Worm (Caenorhabditis elegans) whole organism, L2 larva: ENCODE measurements around the gene irk-1.

Source experiments
- C34F6.9 ChIP-seq: fragments of 150-350 bp; optimal IDR thresholded peaks from 2 replicates; lab custom pipeline; 2014; ENCODE audit warnings: missing biosample characterization, missing genetic modification characterization
- F13H6.1 ChIP-seq: sonication (generic microtip); optimal IDR thresholded peaks from 2 replicates; lab custom pipeline; 2016; ENCODE audit warnings: missing genetic modification characterization, missing compliant biosample characterization
- R02D3.7 ChIP-seq: fragments of 150-350 bp; optimal IDR thresholded peaks from 2 replicates; lab custom pipeline; 2014; ENCODE audit warnings: missing biosample characterization, missing genetic modification characterization
- Y55F3AM.14 ChIP-seq: fragments of 200-800 bp; sonication (Bioruptor generic); optimal IDR thresholded peaks from 2 replicates; lab custom pipeline; 2018; ENCODE audit warnings: mild to moderate bottlenecking, missing genetic modification characterization, missing compliant biosample characterization
- alr-1 ChIP-seq: fragments of 150-350 bp; optimal IDR thresholded peaks from 2 replicates; lab custom pipeline; 2014; ENCODE audit warnings: missing biosample characterization, missing genetic modification characterization
- aly-2 ChIP-seq: fragments of 150-350 bp; optimal IDR thresholded peaks from 2 replicates; lab custom pipeline; 2014; ENCODE audit warnings: missing biosample characterization, missing genetic modification characterization
- ama-1 ChIP-seq: fragments of 150-350 bp; optimal IDR thresholded peaks from 2 replicates; lab custom pipeline; 2018; ENCODE audit warnings: inconsistent platforms
- blmp-1 ChIP-seq: sonication (generic microtip); optimal IDR thresholded peaks from 2 replicates; lab custom pipeline; 2017; ENCODE audit warnings: missing genetic modification characterization, mild to moderate bottlenecking, missing compliant biosample characterization, antibody characterized with exemption, moderate library complexity; ENCODE audit not compliant: insufficient read depth
- ceh-16 ChIP-seq: fragments of 150-350 bp; optimal IDR thresholded peaks from 2 replicates; lab custom pipeline; 2014; ENCODE audit warnings: missing biosample characterization, missing genetic modification characterization
- ceh-82 ChIP-seq: fragments of 150-350 bp; optimal IDR thresholded peaks from 2 replicates; lab custom pipeline; 2014; ENCODE audit warnings: missing biosample characterization, missing genetic modification characterization
- crh-2 ChIP-seq: sonication (generic microtip); optimal IDR thresholded peaks from 2 replicates; lab custom pipeline; 2017; ENCODE audit warnings: missing biosample characterization, missing genetic modification characterization
- dmd-4 ChIP-seq: sonication (generic microtip); optimal IDR thresholded peaks from 2 replicates; lab custom pipeline; 2017; ENCODE audit warnings: missing biosample characterization, missing genetic modification characterization
- egl-27 ChIP-seq: sonication (generic microtip); optimal IDR thresholded peaks from 3 replicates; lab custom pipeline; 2017; ENCODE audit warnings: missing biosample characterization, missing genetic modification reagents, missing genetic modification characterization
- elt-1 ChIP-seq: fragments of 150-350 bp; optimal IDR thresholded peaks from 2 replicates; lab custom pipeline; 2014; ENCODE audit warnings: missing biosample characterization, missing genetic modification characterization
- elt-3 ChIP-seq: sonication (generic microtip); optimal IDR thresholded peaks from 2 replicates; lab custom pipeline; 2017; ENCODE audit warnings: missing biosample characterization, missing genetic modification characterization
- fos-1 ChIP-seq: fragments of 150-350 bp; optimal IDR thresholded peaks from 2 replicates; lab custom pipeline; 2014; ENCODE audit warnings: missing biosample characterization, missing genetic modification characterization
- gmeb-1 ChIP-seq: fragments of 150-350 bp; optimal IDR thresholded peaks from 2 replicates; lab custom pipeline; 2014; ENCODE audit warnings: missing biosample characterization, missing genetic modification characterization
- lin-11 ChIP-seq: fragments of 150-350 bp; sonication (generic microtip); optimal IDR thresholded peaks from 2 replicates; lab custom pipeline; 2014; ENCODE audit warnings: missing biosample characterization, missing genetic modification characterization, inconsistent platforms, mixed read lengths
- lin-13 ChIP-seq: fragments of 150-350 bp; optimal IDR thresholded peaks from 2 replicates; lab custom pipeline; 2014; ENCODE audit warnings: missing biosample characterization, missing genetic modification reagents, missing genetic modification characterization
- lin-39 ChIP-seq: fragments of 150-350 bp; optimal IDR thresholded peaks from 2 replicates; lab custom pipeline; 2014; ENCODE audit warnings: missing biosample characterization, missing genetic modification reagents, missing genetic modification characterization
- lsy-2 ChIP-seq, 2 experiments: fragments of 150-350 bp in 1 of 2; sonication (generic microtip) in 1 of 2; optimal IDR thresholded peaks; 2 replicates each; lab custom pipeline; 2014 to 2017; ENCODE audit warnings: missing biosample characterization in 2 of 2, missing genetic modification characterization in 2 of 2
- mab-5 ChIP-seq: fragments of 150-350 bp; optimal IDR thresholded peaks from 2 replicates; lab custom pipeline; 2014; ENCODE audit warnings: missing biosample characterization, missing genetic modification characterization
- mbf-1 ChIP-seq: sonication (generic microtip); optimal IDR thresholded peaks from 2 replicates; lab custom pipeline; 2017; ENCODE audit warnings: missing biosample characterization, missing genetic modification characterization
- mdl-1 ChIP-seq, 2 experiments: fragments of 150-350 bp in 1 of 2; sonication (generic microtip) in 1 of 2; optimal IDR thresholded peaks; 2 replicates each; lab custom pipeline; 2017; ENCODE audit warnings: missing biosample characterization in 2 of 2, missing genetic modification characterization in 2 of 2
- nhr-10 ChIP-seq: sonication (generic microtip); optimal IDR thresholded peaks from 2 replicates; lab custom pipeline; 2017; ENCODE audit warnings: missing biosample characterization, missing genetic modification characterization
- nhr-11 ChIP-seq: fragments of 150-350 bp; optimal IDR thresholded peaks from 2 replicates; lab custom pipeline; 2014; ENCODE audit warnings: missing biosample characterization, missing genetic modification characterization
- nhr-12 ChIP-seq: fragments of 150-350 bp; optimal IDR thresholded peaks from 2 replicates; lab custom pipeline; 2014; ENCODE audit warnings: missing biosample characterization, missing genetic modification characterization
- nhr-129 ChIP-seq: fragments of 150-350 bp; optimal IDR thresholded peaks from 2 replicates; lab custom pipeline; 2014; ENCODE audit warnings: missing biosample characterization, missing genetic modification characterization
- nhr-21 ChIP-seq: fragments of 150-350 bp; optimal IDR thresholded peaks from 2 replicates; lab custom pipeline; 2014; ENCODE audit warnings: missing biosample characterization, missing genetic modification characterization
- nhr-23 ChIP-seq: fragments of 150-350 bp; optimal IDR thresholded peaks from 2 replicates; lab custom pipeline; 2014; ENCODE audit warnings: missing biosample characterization, missing genetic modification reagents, missing genetic modification characterization
- nhr-237 ChIP-seq: fragments of 150-350 bp; optimal IDR thresholded peaks from 2 replicates; lab custom pipeline; 2014; ENCODE audit warnings: missing biosample characterization, missing genetic modification characterization
- nhr-25 ChIP-seq: fragments of 150-350 bp; sonication (generic microtip); optimal IDR thresholded peaks from 3 replicates; lab custom pipeline; 2014; ENCODE audit warnings: missing biosample characterization, missing genetic modification characterization
- nhr-6 ChIP-seq: fragments of 150-350 bp; optimal IDR thresholded peaks from 2 replicates; lab custom pipeline; 2014; ENCODE audit warnings: missing biosample characterization, missing genetic modification characterization
- peb-1 ChIP-seq: fragments of 150-350 bp; optimal IDR thresholded peaks from 2 replicates; lab custom pipeline; 2014; ENCODE audit warnings: missing biosample characterization, missing genetic modification characterization
- sem-4 ChIP-seq: fragments of 150-350 bp; optimal IDR thresholded peaks from 2 replicates; lab custom pipeline; 2014; ENCODE audit warnings: missing biosample characterization, missing genetic modification reagents, missing genetic modification characterization
- sma-3 ChIP-seq: sonication (generic microtip); optimal IDR thresholded peaks from 2 replicates; lab custom pipeline; 2016; ENCODE audit warnings: missing genetic modification reagents, missing genetic modification characterization, missing compliant biosample characterization
- sma-9 ChIP-seq, 2 experiments: fragments of 150-350 bp in 1 of 2; sonication (generic microtip) in 1 of 2; optimal IDR thresholded peaks; 2 replicates each; lab custom pipeline; 2014 to 2016; ENCODE audit warnings: missing genetic modification characterization in 2 of 2, mild to moderate bottlenecking in 1 of 2, missing biosample characterization in 1 of 2, missing compliant biosample characterization in 1 of 2, missing genetic modification reagents in 1 of 2, moderate library complexity in 1 of 2
- snpc-4 ChIP-seq: fragments of 150-350 bp; optimal IDR thresholded peaks from 2 replicates; lab custom pipeline; 2014; ENCODE audit warnings: missing biosample characterization, missing genetic modification characterization
- unc-39 ChIP-seq: fragments of 150-350 bp; optimal IDR thresholded peaks from 2 replicates; lab custom pipeline; 2014; ENCODE audit warnings: missing biosample characterization, missing genetic modification characterization
- unc-55 ChIP-seq: fragments of 150-350 bp; sonication (generic microtip); optimal IDR thresholded peaks from 3 replicates; lab custom pipeline; 2014; ENCODE audit warnings: missing biosample characterization, missing genetic modification reagents, missing genetic modification characterization
- zag-1 ChIP-seq: fragments of 150-350 bp; optimal IDR thresholded peaks from 2 replicates; lab custom pipeline; 2014; ENCODE audit warnings: missing biosample characterization, missing genetic modification characterization
- ztf-11 ChIP-seq: sonication (generic microtip); optimal IDR thresholded peaks from 2 replicates; lab custom pipeline; 2017; ENCODE audit warnings: missing biosample characterization, missing genetic modification characterization
- ztf-4 ChIP-seq: fragments of 150-350 bp; optimal IDR thresholded peaks from 2 replicates; lab custom pipeline; 2014; ENCODE audit warnings: missing biosample characterization, missing genetic modification characterization

The irk-1 gene

ce11 chrX:6738535-6738934 is 39.4 kb downstream of the irk-1 start:
- no peak for TF ChIP-seq elt-3 (tag; lab: Kevin White, UChicago)
- TF ChIP-seq blmp-1 (tag; lab: Kevin White, UChicago): peak; percentile 52

ce11 chrX:6737329-6738008 is 40.4 kb downstream of the irk-1 start:
- TF ChIP-seq R02D3.7 (tag; lab: Kevin White, UChicago) (no peak), nhr-21 (tag; lab: Kevin White, UChicago) (peak; percentile 99), zag-1 (tag; lab: Kevin White, UChicago) (peak; percentile 29), ceh-16 (tag; lab: Kevin White, UChicago) (peak; percentile 93), nhr-129 (tag; lab: Kevin White, UChicago) (peak; percentile 88), unc-55 (peak; percentile 38), dmd-4 (tag; lab: Kevin White, UChicago) (no peak), ztf-11 (tag; lab: Kevin White, UChicago) (no peak), blmp-1 (tag; lab: Kevin White, UChicago) (peak; percentile 89), sma-3 (GFP tag; lab: Kevin White, UChicago) (peak; percentile 99), nhr-10 (tag; lab: Kevin White, UChicago) (no peak), mab-5 (peak; percentile 30), nhr-6 (tag; lab: Kevin White, UChicago) (peak; percentile 68), nhr-237 (tag; lab: Kevin White, UChicago) (no peak), F13H6.1 (peak; percentile 98), mdl-1 (tag; optimal IDR thresholded peaks at IDR 0.05; lab: Kevin White, UChicago) (peak; percentile 100), snpc-4 (peak; percentile 57), Y55F3AM.14 (GFP tag; lab: Kevin White, UChicago) (peak; percentile 93), aly-2 (no peak), crh-2 (tag; lab: Kevin White, UChicago) (peak; percentile 94), C34F6.9 (tag; lab: Kevin White, UChicago) (peak; percentile 80), lsy-2 (tag; optimal IDR thresholded peaks at IDR 0.05; lab: Kevin White, UChicago) (peak; percentile 12 to 73), lin-13 (GFP tag; lab: Kevin White, UChicago) (peak; percentile 25), lin-11 (peak; percentile 78), sem-4 (tag; lab: Kevin White, UChicago) (peak; percentile 95), egl-27 (tag; lab: Kevin White, UChicago) (peak; percentile 96), mbf-1 (tag; lab: Kevin White, UChicago) (no peak), gmeb-1 (tag; lab: Kevin White, UChicago) (peak; percentile 62), sma-9 (GFP tag; optimal IDR thresholded peaks at IDR 0.05; lab: Kevin White, UChicago) (peak; percentile 100), sma-9 (tag; optimal IDR thresholded peaks at IDR 0.05; lab: Kevin White, UChicago) (peak; percentile 80), fos-1 (peak; percentile 79), nhr-25 (peak; percentile 96), ztf-4 (tag; lab: Kevin White, UChicago) (peak; percentile 58), nhr-12 (tag; lab: Kevin White, UChicago) (no peak)
- TF ChIP-seq, all 48 proteins: peak for 25

- TF ChIP-seq egl-27 (tag; lab: Kevin White, UChicago) (peak; percentile 84), crh-2 (tag; lab: Kevin White, UChicago) (peak; percentile 66), unc-55 (no peak), R02D3.7 (tag; lab: Kevin White, UChicago) (no peak), snpc-4 (no peak), nhr-12 (tag; lab: Kevin White, UChicago) (no peak), peb-1 (tag; lab: Kevin White, UChicago) (no peak), F13H6.1 (peak; percentile 68), lin-13 (GFP tag; lab: Kevin White, UChicago) (no peak), elt-1 (tag; lab: Kevin White, UChicago) (no peak), lin-11 (no peak), fos-1 (peak; percentile 61), nhr-129 (tag; lab: Kevin White, UChicago) (peak; percentile 88), ztf-11 (tag; lab: Kevin White, UChicago) (no peak), nhr-23 (tag; lab: Kevin White, UChicago) (no peak), C34F6.9 (tag; lab: Kevin White, UChicago) (peak; percentile 42), ama-1 (lab: Kevin White, UChicago) (peak; percentile 17), ceh-16 (tag; lab: Kevin White, UChicago) (no peak), nhr-11 (tag; lab: Kevin White, UChicago) (no peak), dmd-4 (tag; lab: Kevin White, UChicago) (peak; percentile 21), nhr-6 (tag; lab: Kevin White, UChicago) (peak; percentile 76), Y55F3AM.14 (GFP tag; lab: Kevin White, UChicago) (peak; percentile 66), alr-1 (tag; lab: Kevin White, UChicago) (no peak), ztf-4 (tag; lab: Kevin White, UChicago) (peak; percentile 19), sem-4 (tag; lab: Kevin White, UChicago) (peak; percentile 32), elt-3 (tag; lab: Kevin White, UChicago) (peak; percentile 14), nhr-237 (tag; lab: Kevin White, UChicago) (no peak), unc-39 (no peak), nhr-25 (peak; percentile 97), lsy-2 (tag; optimal IDR thresholded peaks at IDR 0.05; lab: Kevin White, UChicago) (peak in 1 of 2 experiments; percentile 63), gmeb-1 (tag; lab: Kevin White, UChicago) (peak; percentile 66), lin-39 (no peak), zag-1 (tag; lab: Kevin White, UChicago) (no peak), nhr-21 (tag; lab: Kevin White, UChicago) (peak; percentile 96), ceh-82 (tag; lab: Kevin White, UChicago) (no peak)
Measured at ce11 chrX:6736358-6736991, 41.4 kb downstream of the irk-1 start.
